Worm (Caenorhabditis elegans) whole organism, mixed stage, embryonic: ENCODE results near the gene pdl-1.

ENCODE experiments used
- lin-13 ChIP-seq: fragments of 150-350 bp; optimal IDR thresholded peaks from 2 replicates; lab custom pipeline; 2014; ENCODE audit warnings: missing biosample characterization, missing genetic modification characterization
- unc-62 ChIP-seq: fragments of 150-350 bp; optimal IDR thresholded peaks from 2 replicates; lab custom pipeline; 2014; ENCODE audit warnings: missing biosample characterization, missing genetic modification reagents, missing genetic modification characterization

DNA sequence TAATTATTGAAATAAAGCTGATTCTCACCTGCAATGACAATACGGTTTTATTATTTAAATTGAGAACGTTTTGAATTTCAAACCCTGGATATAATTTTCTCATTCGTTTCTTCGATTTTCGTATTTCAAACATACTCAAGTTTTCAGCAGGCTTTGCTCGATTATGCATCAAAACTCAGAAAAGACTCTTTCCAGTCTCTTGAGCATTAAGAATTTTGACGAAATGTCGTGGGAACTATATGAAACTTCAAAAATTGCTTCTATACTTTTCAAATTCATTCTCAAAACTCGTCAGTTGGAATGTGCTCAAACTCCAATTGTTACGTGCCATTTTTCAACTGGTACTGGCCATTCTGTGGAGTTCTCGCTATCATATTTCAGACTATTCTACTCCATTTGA is 21.8 kb downstream of the pdl-1 start, which contains the start of gene srd-59:
- TF ChIP-seq unc-62 (GFP tag; lab: Kevin White, UChicago) (no peak), lin-13 (tag; lab: Kevin White, UChicago) (no peak)
